Fruit fly (Drosophila melanogaster) Kc167 (cell line): Measurements from ENCODE around the gene CG18557.

Experiments used
- Myc ChIP-seq: fragments of >200 bp; optimal IDR thresholded peaks from 2 replicates; lab custom pipeline; 2017; ENCODE audit warnings: missing external identifiers
- Sin3A ChIP-seq: fragments of >200 bp; optimal IDR thresholded peaks from 2 replicates; lab custom pipeline; 2018; ENCODE audit warnings: missing external identifiers
- h ChIP-seq: fragments of >200 bp; optimal IDR thresholded peaks from 3 replicates; lab custom pipeline; 2018; ENCODE audit warnings: missing external identifiers
- insv ChIP-seq: fragments of >200 bp; optimal IDR thresholded peaks from 3 replicates; lab custom pipeline; 2018; ENCODE audit warnings: missing external identifiers
- psq ChIP-seq: fragments of >200 bp; optimal IDR thresholded peaks from 2 replicates; lab custom pipeline; 2017; ENCODE audit warnings: missing external identifiers
- ttk ChIP-seq: sonication (Bioruptor generic); optimal IDR thresholded peaks from 2 replicates; lab custom pipeline; 2017; ENCODE audit warnings: missing external identifiers

dm6 chr2L:2815673-2816072 lies 29.9 kb downstream of the CG18557 start, which contains the start of gene G6P:
- TF ChIP-seq psq (lab: Kevin White, UChicago), result no peak
- no peak for TF ChIP-seq Myc
- no peak for TF ChIP-seq ttk (lab: Kevin White, UChicago)
- no peak for TF ChIP-seq Sin3A
- no peak for TF ChIP-seq insv (lab: Kevin White, UChicago)
- TF ChIP-seq h (lab: Kevin White, UChicago), result no peak
